Worm (Caenorhabditis elegans): Measurements from ENCODE around the gene F13A7.1.

DNA sequence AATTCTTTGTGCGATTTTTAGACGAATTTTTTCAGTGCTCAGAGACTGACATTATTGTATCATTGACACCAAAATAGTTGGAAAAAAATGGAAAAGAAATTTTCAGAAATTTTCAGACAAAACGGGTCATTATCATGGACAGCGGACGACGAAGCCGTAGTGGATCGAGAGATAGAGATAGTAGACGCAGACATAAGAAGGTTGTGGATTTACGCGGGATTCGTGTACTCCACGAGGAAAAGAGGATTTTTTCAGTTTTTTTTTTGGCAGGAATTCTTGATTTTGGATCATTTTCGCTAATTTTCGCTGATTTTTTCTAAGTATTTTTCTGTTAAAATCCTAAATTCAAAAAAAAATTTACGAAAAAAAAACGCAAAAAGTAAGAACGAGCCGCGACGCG lies 10.2 kb downstream of the F13A7.1 start, which contains the start of gene W08G11.3:
- TF ChIP-seq elt-3 (tag; optimal IDR thresholded peaks at IDR 0.05) (no peak), pha-4 (tag; optimal IDR thresholded peaks at IDR 0.05) (no peak), ama-1 (optimal IDR thresholded peaks at IDR 0.05) (no peak), fos-1 (tag; optimal IDR thresholded peaks at IDR 0.05) (no peak), elt-2 (tag; optimal IDR thresholded peaks at IDR 0.05) (no peak), mdl-1 (tag; optimal IDR thresholded peaks at IDR 0.05) (no peak), aly-2 (tag; optimal IDR thresholded peaks at IDR 0.05) (peak; percentile 46), pqm-1 (tag; optimal IDR thresholded peaks at IDR 0.05) (no peak), fkh-10 (GFP tag; optimal IDR thresholded peaks at IDR 0.05) (no peak), ceh-28 (tag; optimal IDR thresholded peaks at IDR 0.05) (no peak), nhr-12 (tag; optimal IDR thresholded peaks at IDR 0.05) (no peak), unc-39 (tag; optimal IDR thresholded peaks at IDR 0.05) (no peak), sea-2 (GFP tag; optimal IDR thresholded peaks at IDR 0.05) (no peak), nfya-1 (tag; optimal IDR thresholded peaks at IDR 0.05; ENCODE audit: insufficient read depth) (no peak)
